Worm (Caenorhabditis elegans) whole organism, L2 larva: Measurements from ENCODE around the gene F36A4.2.

Experiments used
- F13H6.1 ChIP-seq: sonication (generic microtip); optimal IDR thresholded peaks from 2 replicates; lab custom pipeline; 2016; ENCODE audit warnings: missing genetic modification characterization, missing compliant biosample characterization
- R02D3.7 ChIP-seq: fragments of 150-350 bp; optimal IDR thresholded peaks from 2 replicates; lab custom pipeline; 2014; ENCODE audit warnings: missing biosample characterization, missing genetic modification characterization
- Y55F3AM.14 ChIP-seq: fragments of 200-800 bp; sonication (Bioruptor generic); optimal IDR thresholded peaks from 2 replicates; lab custom pipeline; 2018; ENCODE audit warnings: mild to moderate bottlenecking, missing genetic modification characterization, missing compliant biosample characterization
- ZK546.5 ChIP-seq: sonication (generic microtip); optimal IDR thresholded peaks from 2 replicates; lab custom pipeline; 2017; ENCODE audit warnings: missing biosample characterization, missing genetic modification characterization
- alr-1 ChIP-seq: fragments of 150-350 bp; optimal IDR thresholded peaks from 2 replicates; lab custom pipeline; 2014; ENCODE audit warnings: missing biosample characterization, missing genetic modification characterization
- ama-1 ChIP-seq: fragments of 150-350 bp; optimal IDR thresholded peaks from 2 replicates; lab custom pipeline; 2018; ENCODE audit warnings: inconsistent platforms
- blmp-1 ChIP-seq: sonication (generic microtip); optimal IDR thresholded peaks from 2 replicates; lab custom pipeline; 2017; ENCODE audit warnings: missing genetic modification characterization, mild to moderate bottlenecking, missing compliant biosample characterization, antibody characterized with exemption, moderate library complexity; ENCODE audit not compliant: insufficient read depth
- crh-2 ChIP-seq: sonication (generic microtip); optimal IDR thresholded peaks from 2 replicates; lab custom pipeline; 2017; ENCODE audit warnings: missing biosample characterization, missing genetic modification characterization
- dmd-4 ChIP-seq: sonication (generic microtip); optimal IDR thresholded peaks from 2 replicates; lab custom pipeline; 2017; ENCODE audit warnings: missing biosample characterization, missing genetic modification characterization
- egl-27 ChIP-seq: sonication (generic microtip); optimal IDR thresholded peaks from 3 replicates; lab custom pipeline; 2017; ENCODE audit warnings: missing biosample characterization, missing genetic modification reagents, missing genetic modification characterization
- elt-1 ChIP-seq: fragments of 150-350 bp; optimal IDR thresholded peaks from 2 replicates; lab custom pipeline; 2014; ENCODE audit warnings: missing biosample characterization, missing genetic modification characterization
- fos-1 ChIP-seq: fragments of 150-350 bp; optimal IDR thresholded peaks from 2 replicates; lab custom pipeline; 2014; ENCODE audit warnings: missing biosample characterization, missing genetic modification characterization
- gmeb-1 ChIP-seq: fragments of 150-350 bp; optimal IDR thresholded peaks from 2 replicates; lab custom pipeline; 2014; ENCODE audit warnings: missing biosample characterization, missing genetic modification characterization
- lin-11 ChIP-seq: fragments of 150-350 bp; sonication (generic microtip); optimal IDR thresholded peaks from 2 replicates; lab custom pipeline; 2014; ENCODE audit warnings: missing biosample characterization, missing genetic modification characterization, inconsistent platforms, mixed read lengths
- lsy-2 ChIP-seq, 2 experiments: fragments of 150-350 bp in 1 of 2; sonication (generic microtip) in 1 of 2; optimal IDR thresholded peaks; 2 replicates each; lab custom pipeline; 2014 to 2017; ENCODE audit warnings: missing biosample characterization in 2 of 2, missing genetic modification characterization in 2 of 2
- mab-5 ChIP-seq: fragments of 150-350 bp; optimal IDR thresholded peaks from 2 replicates; lab custom pipeline; 2014; ENCODE audit warnings: missing biosample characterization, missing genetic modification characterization
- mbf-1 ChIP-seq: sonication (generic microtip); optimal IDR thresholded peaks from 2 replicates; lab custom pipeline; 2017; ENCODE audit warnings: missing biosample characterization, missing genetic modification characterization
- mdl-1 ChIP-seq, 2 experiments: fragments of 150-350 bp in 1 of 2; sonication (generic microtip) in 1 of 2; optimal IDR thresholded peaks; 2 replicates each; lab custom pipeline; 2017; ENCODE audit warnings: missing biosample characterization in 2 of 2, missing genetic modification characterization in 2 of 2
- nhr-10 ChIP-seq: sonication (generic microtip); optimal IDR thresholded peaks from 2 replicates; lab custom pipeline; 2017; ENCODE audit warnings: missing biosample characterization, missing genetic modification characterization
- nhr-11 ChIP-seq: fragments of 150-350 bp; optimal IDR thresholded peaks from 2 replicates; lab custom pipeline; 2014; ENCODE audit warnings: missing biosample characterization, missing genetic modification characterization
- nhr-12 ChIP-seq: fragments of 150-350 bp; optimal IDR thresholded peaks from 2 replicates; lab custom pipeline; 2014; ENCODE audit warnings: missing biosample characterization, missing genetic modification characterization
- nhr-129 ChIP-seq: fragments of 150-350 bp; optimal IDR thresholded peaks from 2 replicates; lab custom pipeline; 2014; ENCODE audit warnings: missing biosample characterization, missing genetic modification characterization
- nhr-21 ChIP-seq: fragments of 150-350 bp; optimal IDR thresholded peaks from 2 replicates; lab custom pipeline; 2014; ENCODE audit warnings: missing biosample characterization, missing genetic modification characterization
- nhr-23 ChIP-seq: fragments of 150-350 bp; optimal IDR thresholded peaks from 2 replicates; lab custom pipeline; 2014; ENCODE audit warnings: missing biosample characterization, missing genetic modification reagents, missing genetic modification characterization
- nhr-237 ChIP-seq: fragments of 150-350 bp; optimal IDR thresholded peaks from 2 replicates; lab custom pipeline; 2014; ENCODE audit warnings: missing biosample characterization, missing genetic modification characterization
- nhr-25 ChIP-seq: fragments of 150-350 bp; sonication (generic microtip); optimal IDR thresholded peaks from 3 replicates; lab custom pipeline; 2014; ENCODE audit warnings: missing biosample characterization, missing genetic modification characterization
- peb-1 ChIP-seq: fragments of 150-350 bp; optimal IDR thresholded peaks from 2 replicates; lab custom pipeline; 2014; ENCODE audit warnings: missing biosample characterization, missing genetic modification characterization
- skn-1 ChIP-seq: sonication (generic microtip); optimal IDR thresholded peaks from 2 replicates; lab custom pipeline; 2017; ENCODE audit warnings: missing biosample characterization, missing genetic modification characterization
- sma-3 ChIP-seq: sonication (generic microtip); optimal IDR thresholded peaks from 2 replicates; lab custom pipeline; 2016; ENCODE audit warnings: missing genetic modification reagents, missing genetic modification characterization, missing compliant biosample characterization
- sma-9 ChIP-seq, 2 experiments: fragments of 150-350 bp in 1 of 2; sonication (generic microtip) in 1 of 2; optimal IDR thresholded peaks; 2 replicates each; lab custom pipeline; 2014 to 2016; ENCODE audit warnings: missing genetic modification characterization in 2 of 2, mild to moderate bottlenecking in 1 of 2, missing biosample characterization in 1 of 2, missing compliant biosample characterization in 1 of 2, missing genetic modification reagents in 1 of 2, moderate library complexity in 1 of 2
- snpc-4 ChIP-seq: fragments of 150-350 bp; optimal IDR thresholded peaks from 2 replicates; lab custom pipeline; 2014; ENCODE audit warnings: missing biosample characterization, missing genetic modification characterization
- unc-39 ChIP-seq: fragments of 150-350 bp; optimal IDR thresholded peaks from 2 replicates; lab custom pipeline; 2014; ENCODE audit warnings: missing biosample characterization, missing genetic modification characterization
- zag-1 ChIP-seq: fragments of 150-350 bp; optimal IDR thresholded peaks from 2 replicates; lab custom pipeline; 2014; ENCODE audit warnings: missing biosample characterization, missing genetic modification characterization
- ztf-1 ChIP-seq: fragments of 200-800 bp; sonication (Bioruptor generic); conservative IDR thresholded peaks from 2 replicates; pipeline ENCODE4 v1.3.6; 2022; ENCODE audit warnings: missing genetic modification characterization, missing compliant biosample characterization

The F36A4.2 gene

ce11 chrIV:4284989-4285388 is 14.0 kb downstream of the F36A4.2 start:
- TF ChIP-seq egl-27 (no peak), nhr-129 (no peak), fos-1 (tag; lab: Kevin White, UChicago) (peak; percentile 89), skn-1 (tag; lab: Kevin White, UChicago) (peak; percentile 8), elt-1 (tag; lab: Kevin White, UChicago) (no peak), gmeb-1 (tag; lab: Kevin White, UChicago) (peak; percentile 13)

ce11 chrIV:4288332-4288731 is 17.3 kb downstream of the F36A4.2 start, which contains the start of gene srv-4:
srv-4 (minus strand) TSS chrIV:4288432.
- TF ChIP-seq mbf-1 (tag; lab: Kevin White, UChicago): no peak
- TF ChIP-seq ztf-1 (GFP tag; lab: Robert Waterston, UW): no peak
- TF ChIP-seq dmd-4: no peak
- TF ChIP-seq zag-1 (tag; lab: Kevin White, UChicago): no peak
- no peak for TF ChIP-seq peb-1

ce11 chrIV:4289267-4289666 is 18.2 kb downstream of the F36A4.2 start, which contains the start of gene F15E6.5:
F15E6.5 (plus strand) TSS chrIV:4289567.
- no peak for TF ChIP-seq Y55F3AM.14
- TF ChIP-seq ama-1: no peak
- TF ChIP-seq nhr-10 (tag; lab: Kevin White, UChicago): no peak
- TF ChIP-seq blmp-1 (tag; lab: Kevin White, UChicago): no peak
- no peak for TF ChIP-seq crh-2 (tag; lab: Kevin White, UChicago)
- no peak for TF ChIP-seq F13H6.1 (tag; lab: Kevin White, UChicago)
- no peak for TF ChIP-seq peb-1
- TF ChIP-seq mbf-1 (tag; lab: Kevin White, UChicago): no peak
- no peak for TF ChIP-seq nhr-237
- no peak for TF ChIP-seq alr-1 (tag; lab: Kevin White, UChicago)
- no peak for TF ChIP-seq lsy-2 (tag; optimal IDR thresholded peaks at IDR 0.05; lab: Kevin White, UChicago)
- no peak for TF ChIP-seq egl-27
- no peak for TF ChIP-seq gmeb-1 (tag; lab: Kevin White, UChicago)

ce11 chrIV:4290472-4290871 is 19.4 kb downstream of the F36A4.2 start, which contains the start of gene dct-7:
dct-7 (minus strand) TSS chrIV:4290572.
- TF ChIP-seq R02D3.7 (tag; lab: Kevin White, UChicago) (no peak), sma-9 (GFP tag; optimal IDR thresholded peaks at IDR 0.05; lab: Kevin White, UChicago) (peak; percentile 23), sma-9 (tag; optimal IDR thresholded peaks at IDR 0.05; lab: Kevin White, UChicago) (no peak)
- TF ChIP-seq, all 48 proteins: peak for 1

- TF ChIP-seq snpc-4 (tag; lab: Kevin White, UChicago) (no peak), ama-1 (no peak), nhr-11 (no peak), ZK546.5 (tag; lab: Kevin White, UChicago) (no peak)
Observed at ce11 chrIV:4291174-4291573, 20.1 kb downstream of the F36A4.2 start, which contains the start of gene F15E6.4. F15E6.4 (plus strand) TSS chrIV:4291474.

ce11 chrIV:4292569-4292968 is 21.5 kb downstream of the F36A4.2 start, which contains the start of gene F15E6.10:
F15E6.10 (plus strand) TSS chrIV:4292869.
- TF ChIP-seq skn-1 (tag; lab: Kevin White, UChicago): no peak
- no peak for TF ChIP-seq Y55F3AM.14
- TF ChIP-seq snpc-4 (tag; lab: Kevin White, UChicago): no peak
- no peak for TF ChIP-seq gmeb-1 (tag; lab: Kevin White, UChicago)
- no peak for TF ChIP-seq sma-9 (GFP tag; optimal IDR thresholded peaks at IDR 0.05; lab: Kevin White, UChicago)
- TF ChIP-seq sma-9 (tag; optimal IDR thresholded peaks at IDR 0.05; lab: Kevin White, UChicago): no peak
- TF ChIP-seq nhr-10 (tag; lab: Kevin White, UChicago): no peak
- TF ChIP-seq ama-1: no peak

- no peak for TF ChIP-seq mdl-1 (tag; optimal IDR thresholded peaks at IDR 0.05; lab: Kevin White, UChicago)
- peak; percentile 78 for TF ChIP-seq sma-9 (GFP tag; optimal IDR thresholded peaks at IDR 0.05; lab: Kevin White, UChicago)
- TF ChIP-seq sma-9 (tag; optimal IDR thresholded peaks at IDR 0.05; lab: Kevin White, UChicago): no peak
- no peak for TF ChIP-seq lin-11 (tag; lab: Kevin White, UChicago)
- TF ChIP-seq nhr-23 (tag; lab: Kevin White, UChicago): no peak
- TF ChIP-seq nhr-129: peak; percentile 18
- TF ChIP-seq peb-1: no peak
- TF ChIP-seq nhr-10 (tag; lab: Kevin White, UChicago): no peak
- TF ChIP-seq gmeb-1 (tag; lab: Kevin White, UChicago): peak; percentile 23
- peak; percentile 72 for TF ChIP-seq nhr-21 (tag; lab: Kevin White, UChicago)
- no peak for TF ChIP-seq mab-5 (tag; lab: Kevin White, UChicago)
- no peak for TF ChIP-seq nhr-12 (tag; lab: Kevin White, UChicago)
- TF ChIP-seq nhr-25 (tag; lab: Kevin White, UChicago): peak; percentile 72
- TF ChIP-seq mbf-1 (tag; lab: Kevin White, UChicago): no peak
- no peak for TF ChIP-seq blmp-1 (tag; lab: Kevin White, UChicago)
- no peak for TF ChIP-seq ama-1
- TF ChIP-seq sma-3 (GFP tag; lab: Kevin White, UChicago): peak; percentile 85
- TF ChIP-seq unc-39 (tag; lab: Kevin White, UChicago): no peak
Observed at ce11 chrIV:4294552-4294951, 23.5 kb downstream of the F36A4.2 start, which contains the start of gene F15E6.3. F15E6.3 (plus strand) TSS chrIV:4294895.
